Worm (Caenorhabditis elegans) whole organism, late embryonic: ENCODE measurements around the gene akap-1.

Source experiments
- ets-4 ChIP-seq: sonication (generic microtip); optimal IDR thresholded peaks from 2 replicates; lab custom pipeline; 2016; ENCODE audit warnings: missing genetic modification characterization, missing compliant biosample characterization
- hlh-6 ChIP-seq: sonication (generic microtip); optimal IDR thresholded peaks from 2 replicates; lab custom pipeline; 2016; ENCODE audit warnings: missing genotype, missing genetic modification characterization, missing compliant biosample characterization
- nhr-11 ChIP-seq: fragments of 150-350 bp; optimal IDR thresholded peaks from 2 replicates; lab custom pipeline; 2014; ENCODE audit warnings: missing biosample characterization, missing genetic modification characterization
- rnt-1 ChIP-seq: sonication (generic microtip); optimal IDR thresholded peaks from 2 replicates; lab custom pipeline; 2016; ENCODE audit warnings: missing genetic modification characterization, missing compliant biosample characterization

ce11 chrIII:6312244-6312643 lies 40.9 kb upstream of the akap-1 start:
- no peak for TF ChIP-seq rnt-1 (tag; lab: Kevin White, UChicago)
- no peak for TF ChIP-seq ets-4 (tag; lab: Kevin White, UChicago)
- TF ChIP-seq hlh-6 (tag; lab: Kevin White, UChicago): no peak
- TF ChIP-seq nhr-11: no peak
